Fruit fly (Drosophila melanogaster) S2 (cell line): Measurements from ENCODE around the gene CG13117.

ENCODE experiments used
- CG8478 ChIP-seq: fragments of >200 bp; optimal IDR thresholded peaks from 2 replicates; lab custom pipeline; 2018
- CTCF ChIP-seq, 2 experiments: fragments of >200 bp; optimal IDR thresholded peaks; 2 replicates each; lab custom pipeline; 2018

CG13117 gene

dm6 chr2L:9746236-9747225 lies 10.1 kb downstream of the CG13117 start, which contains the start of gene Nckx30C:
Nckx30C (minus strand) TSS chr2L:9746495.
- TF ChIP-seq CG8478 (lab: Kevin White, UChicago) (no peak), CTCF (optimal IDR thresholded peaks at IDR 0.05; lab: Kevin White, UChicago) (no peak)

- TF ChIP-seq CG8478 (lab: Kevin White, UChicago) (no peak), CTCF (optimal IDR thresholded peaks at IDR 0.05; lab: Kevin White, UChicago) (no peak)
Measured at dm6 chr2L:9749745-9750144, 13.3 kb downstream of the CG13117 start, which contains the start of gene Cyp4e3. Cyp4e3 (minus strand) TSS chr2L:9750071.

dm6 chr2L:9753357-9753756 lies 16.9 kb downstream of the CG13117 start:
- TF ChIP-seq CTCF (optimal IDR thresholded peaks at IDR 0.05; lab: Kevin White, UChicago) (no peak), CG8478 (lab: Kevin White, UChicago) (no peak)

dm6 chr2L:9754817-9755216 lies 18.4 kb downstream of the CG13117 start:
- TF ChIP-seq CG8478 (lab: Kevin White, UChicago) (no peak), CTCF (optimal IDR thresholded peaks at IDR 0.05; lab: Kevin White, UChicago) (no peak)

dm6 chr2L:9757990-9758814 lies 21.8 kb downstream of the CG13117 start, which contains the start of gene zf30C:
zf30C (plus strand) TSS chr2L:9758342.
- TF ChIP-seq CG8478 (lab: Kevin White, UChicago) (no peak), CTCF (optimal IDR thresholded peaks at IDR 0.05; lab: Kevin White, UChicago) (no peak)

- no peak for TF ChIP-seq CG8478 (lab: Kevin White, UChicago)
- no peak for TF ChIP-seq CTCF (optimal IDR thresholded peaks at IDR 0.05; lab: Kevin White, UChicago)
Measured at dm6 chr2L:9758856-9759255, 22.4 kb downstream of the CG13117 start.

- TF ChIP-seq CTCF (optimal IDR thresholded peaks at IDR 0.05; lab: Kevin White, UChicago) (no peak), CG8478 (lab: Kevin White, UChicago) (no peak)
Measured at dm6 chr2L:9763212-9763869, 26.9 kb downstream of the CG13117 start, which contains the start of the genes Taf11 and und. Taf11 (minus strand) TSS chr2L:9763262. und (plus strand) TSS chr2L:9763369.

- TF ChIP-seq CG8478 (lab: Kevin White, UChicago) (no peak), CTCF (optimal IDR thresholded peaks at IDR 0.05; lab: Kevin White, UChicago) (no peak)
Measured at dm6 chr2L:9766758-9767157, 30.3 kb downstream of the CG13117 start, which contains the start of gene CG4017. CG4017 (plus strand) TSS chr2L:9767058.

dm6 chr2L:9768735-9769134 lies 32.3 kb downstream of the CG13117 start, which contains the start of gene CG17633:
CG17633 (plus strand) TSS chr2L:9769060.
- TF ChIP-seq CTCF (optimal IDR thresholded peaks at IDR 0.05; lab: Kevin White, UChicago) = no peak

- TF ChIP-seq CG8478 (lab: Kevin White, UChicago) = no peak
Measured at dm6 chr2L:9770896-9771295, 34.5 kb downstream of the CG13117 start, which contains the start of gene ppk18. ppk18 (minus strand) TSS chr2L:9770996.

- no peak for TF ChIP-seq CG8478 (lab: Kevin White, UChicago)
- no peak for TF ChIP-seq CTCF (optimal IDR thresholded peaks at IDR 0.05; lab: Kevin White, UChicago)
Measured at dm6 chr2L:9774980-9775628, 38.7 kb downstream of the CG13117 start, which contains the start of the genes ppk11 and ppk16. ppk11 (minus strand) TSS chr2L:9775030. ppk16 (minus strand) TSS chr2L:9775030.

- no peak for TF ChIP-seq CG8478 (lab: Kevin White, UChicago)
- no peak for TF ChIP-seq CTCF (optimal IDR thresholded peaks at IDR 0.05; lab: Kevin White, UChicago)
Measured at dm6 chr2L:9777927-9778326, 41.5 kb downstream of the CG13117 start.

dm6 chr2L:9778416-9778815 lies 42.0 kb downstream of the CG13117 start:
- TF ChIP-seq CTCF (optimal IDR thresholded peaks at IDR 0.05; lab: Kevin White, UChicago) (no peak), CG8478 (lab: Kevin White, UChicago) (no peak)
